Fruit fly (Drosophila melanogaster): ENCODE data around the gene Tango1.

Gene Tango1

dm6 chr2L:6693794-6694254 lies 44.6 kb downstream of the Tango1 start (continued):
- no peak for TF ChIP-seq Eip93F (GFP tag; optimal IDR thresholded peaks at IDR 0.05)
- TF ChIP-seq fkh (GFP tag; optimal IDR thresholded peaks at IDR 0.05) = no peak
- no peak for TF ChIP-seq Blimp-1 (GFP tag; optimal IDR thresholded peaks at IDR 0.05)
- TF ChIP-seq CG11902 (GFP tag; optimal IDR thresholded peaks at IDR 0.05) = no peak
- TF ChIP-seq Sox102F (GFP tag; optimal IDR thresholded peaks at IDR 0.05) = peak; percentile 36
- peak; percentile 64 for TF ChIP-seq spab (GFP tag; optimal IDR thresholded peaks at IDR 0.05)
- TF ChIP-seq Smox (GFP tag; optimal IDR thresholded peaks at IDR 0.05) = peak; percentile 33
- peak; percentile 68 for TF ChIP-seq Eip75B (GFP tag; optimal IDR thresholded peaks at IDR 0.05)
- TF ChIP-seq CG34406 (GFP tag; optimal IDR thresholded peaks at IDR 0.05) = peak; percentile 44
- peak; percentile 18 for TF ChIP-seq cyc (GFP tag; optimal IDR thresholded peaks at IDR 0.05)
- TF ChIP-seq Gug (GFP tag; IDR thresholded peaks at IDR 0.05) = peak; percentile 8; the same call in 1 of the 2 replicates
- no peak for TF ChIP-seq fd85E (GFP tag; optimal IDR thresholded peaks at IDR 0.05)
- TF ChIP-seq Hr4 (GFP tag; optimal IDR thresholded peaks at IDR 0.05) = peak; percentile 72
- TF ChIP-seq pdm3 (GFP tag; optimal IDR thresholded peaks at IDR 0.05) = peak; percentile 58
- TF ChIP-seq CG32006 (GFP tag; optimal IDR thresholded peaks at IDR 0.05) = peak; percentile 89
- TF ChIP-seq achi (GFP tag; optimal IDR thresholded peaks at IDR 0.05) = peak; percentile 59
- TF ChIP-seq vri (GFP tag; optimal IDR thresholded peaks at IDR 0.05) = peak; percentile 20
- no peak for TF ChIP-seq CG6163 (GFP tag; IDR thresholded peaks at IDR 0.05)
- TF ChIP-seq CG3919 (GFP tag; optimal IDR thresholded peaks at IDR 0.05) = peak; percentile 68

- TF ChIP-seq CG15336 (GFP tag; IDR thresholded peaks at IDR 0.05) = no peak
- no peak for TF ChIP-seq CG7368 (GFP tag; optimal IDR thresholded peaks at IDR 0.05)
- TF ChIP-seq OdsH (GFP tag; optimal IDR thresholded peaks at IDR 0.05) = no peak
- no peak for TF ChIP-seq Hr4 (GFP tag; optimal IDR thresholded peaks at IDR 0.05)
- TF ChIP-seq Hr38 (GFP tag; optimal IDR thresholded peaks at IDR 0.05) = no peak
- no peak for TF ChIP-seq dac (GFP tag; optimal IDR thresholded peaks at IDR 0.05)
- TF ChIP-seq CG6276 (GFP tag; optimal IDR thresholded peaks at IDR 0.05) = no peak
- TF ChIP-seq esn (GFP tag; optimal IDR thresholded peaks at IDR 0.05) = no peak
- no peak for TF ChIP-seq acj6 (GFP tag; optimal IDR thresholded peaks at IDR 0.05)
- no peak for TF ChIP-seq CG8632 (GFP tag; optimal IDR thresholded peaks at IDR 0.05)
- TF ChIP-seq Blimp-1 (GFP tag; optimal IDR thresholded peaks at IDR 0.05) = no peak
- TF ChIP-seq ss (GFP tag; optimal IDR thresholded peaks at IDR 0.05) = no peak
- TF ChIP-seq CG10669 (GFP tag; optimal IDR thresholded peaks at IDR 0.05) = no peak
- TF ChIP-seq CG3919 (GFP tag; optimal IDR thresholded peaks at IDR 0.05) = no peak
- TF ChIP-seq Sox102F (GFP tag; optimal IDR thresholded peaks at IDR 0.05) = no peak
Observed at dm6 chr2L:6696229-6696628, 47.0 kb downstream of the Tango1 start.

- TF ChIP-seq Eip93F (GFP tag; optimal IDR thresholded peaks at IDR 0.05) (no peak), Sox15 (GFP tag; optimal IDR thresholded peaks at IDR 0.05) (peak; percentile 6), CG11762 (GFP tag; optimal IDR thresholded peaks at IDR 0.05; ENCODE audit: insufficient read depth) (peak; percentile 48), eg (GFP tag; IDR thresholded peaks at IDR 0.05) (peak; percentile 91), CG4318 (GFP tag; optimal IDR thresholded peaks at IDR 0.05) (peak; percentile 47), Eip78C (GFP tag) (peak; percentile 94), CG11294 (GFP tag; IDR thresholded peaks at IDR 0.05) (peak; percentile 62), esn (GFP tag; optimal IDR thresholded peaks at IDR 0.05) (peak; percentile 79), Met (GFP tag; optimal IDR thresholded peaks at IDR 0.05) (peak; percentile 79), acj6 (GFP tag; optimal IDR thresholded peaks at IDR 0.05) (peak; percentile 66), spab (GFP tag; optimal IDR thresholded peaks at IDR 0.05) (peak; percentile 50), CG3919 (GFP tag; optimal IDR thresholded peaks at IDR 0.05) (peak; percentile 77), CG6276 (GFP tag; optimal IDR thresholded peaks at IDR 0.05) (peak; percentile 77), CG8632 (GFP tag; optimal IDR thresholded peaks at IDR 0.05) (peak; percentile 35), Hr39 (GFP tag; optimal IDR thresholded peaks at IDR 0.05) (peak; percentile 77), fd85E (GFP tag; optimal IDR thresholded peaks at IDR 0.05) (no peak), CG9139 (GFP tag; optimal IDR thresholded peaks at IDR 0.05) (no peak), CG7368 (GFP tag; optimal IDR thresholded peaks at IDR 0.05) (peak; percentile 57), pdm3 (GFP tag; optimal IDR thresholded peaks at IDR 0.05) (peak; percentile 77), CG1621 (tag; optimal IDR thresholded peaks at IDR 0.05) (peak; percentile 45), CG10631 (GFP tag; optimal IDR thresholded peaks at IDR 0.05) (peak; percentile 72), Eip75B (GFP tag; optimal IDR thresholded peaks at IDR 0.05) (peak; percentile 68), CG16779 (tag; optimal IDR thresholded peaks at IDR 0.05) (no peak), vri (GFP tag; optimal IDR thresholded peaks at IDR 0.05) (peak; percentile 46), CG15336 (GFP tag; IDR thresholded peaks at IDR 0.05) (peak; percentile 83), Gug (GFP tag; IDR thresholded peaks at IDR 0.05) (peak; percentile 75), salr (GFP tag; optimal IDR thresholded peaks at IDR 0.05) (peak in 1 of 2 experiments; percentile 49), CG3032 (tag; optimal IDR thresholded peaks at IDR 0.05) (peak; percentile 49), net (GFP tag; optimal IDR thresholded peaks at IDR 0.05) (peak; percentile 57), achi (GFP tag; optimal IDR thresholded peaks at IDR 0.05) (peak; percentile 65), ss (GFP tag; optimal IDR thresholded peaks at IDR 0.05) (peak in 1 of 2 experiments; percentile 16), lz (GFP tag; optimal IDR thresholded peaks at IDR 0.05) (peak; percentile 74)
Observed at dm6 chr2L:6698387-6698786, 49.2 kb downstream of the Tango1 start.
